Worm (Caenorhabditis elegans) whole organism, young adult: ENCODE data around the gene T13B5.9.

ENCODE experiments used
- C06A6.2 ChIP-seq: fragments of 200-800 bp; sonication (Bioruptor generic); conservative IDR thresholded peaks from 2 replicates; pipeline ENCODE4 v1.3.6; 2022; ENCODE audit warnings: missing genetic modification characterization, missing compliant biosample characterization
- Y53G8AR.9 ChIP-seq: fragments of 200-800 bp; sonication (Bioruptor generic); conservative IDR thresholded peaks from 2 replicates; pipeline ENCODE4 v1.3.6; 2022; ENCODE audit warnings: missing genetic modification reagents, missing genetic modification characterization, missing compliant biosample characterization
- akir-1 ChIP-seq: fragments of 200-800 bp; sonication (Bioruptor generic); optimal IDR thresholded peaks from 2 replicates; lab custom pipeline; 2018; ENCODE audit warnings: mild to moderate bottlenecking, missing genetic modification characterization, moderate library complexity, missing compliant biosample characterization
- ama-1 ChIP-seq, 3 experiments: fragments of 150-350 bp in 1 of 3; sonication (generic microtip) in 2 of 3; optimal IDR thresholded peaks; 2 replicates each; lab custom pipeline; 2014 to 2018; ENCODE audit warnings: missing biosample characterization in 2 of 3, missing genetic modification characterization in 2 of 3, missing genetic modification reagents in 2 of 3
- cebp-1 ChIP-seq, 2 experiments: fragments of 200-800 bp in 1 of 2; sonication (Bioruptor generic) in 1 of 2; sonication (generic microtip) in 1 of 2; IDR thresholded peaks in 1 of 2; optimal IDR thresholded peaks in 1 of 2; 2 replicates each; pipeline versions ENCODE4 v1.3.6 to Lab custom; 2017 to 2022; ENCODE audit warnings: missing compliant biosample characterization in 2 of 2, missing genetic modification characterization in 2 of 2, mild to moderate bottlenecking in 1 of 2, missing genetic modification reagents in 1 of 2, moderate library complexity in 1 of 2
- ekl-4 ChIP-seq: fragments of 200-800 bp; sonication (Bioruptor generic); IDR thresholded peaks from 2 replicates; pipeline ENCODE4 v1.3.6; 2022; ENCODE audit warnings: missing genetic modification reagents, missing genetic modification characterization, missing compliant biosample characterization
- snpc-1.1 ChIP-seq: sonication (generic microtip); optimal IDR thresholded peaks from 2 replicates; lab custom pipeline; 2017; ENCODE audit warnings: missing genetic modification characterization, mild to moderate bottlenecking, missing compliant biosample characterization, antibody characterized with exemption, moderate library complexity, missing genotype, missing genetic modification reagents; ENCODE audit not compliant: insufficient read depth

- TF ChIP-seq akir-1 (GFP tag; lab: Kevin White, UChicago) (no peak), C06A6.2 (no peak), snpc-1.1 (tag; lab: Kevin White, UChicago) (no peak), Y53G8AR.9 (GFP tag; lab: Robert Waterston, UW) (no peak), ekl-4 (GFP tag; lab: Robert Waterston, UW) (no peak), ama-1 (optimal IDR thresholded peaks at IDR 0.05; lab: Kevin White, UChicago) (no peak), ama-1 (GFP tag; optimal IDR thresholded peaks at IDR 0.05; lab: Kevin White, UChicago) (no peak), cebp-1 (GFP tag; IDR thresholded peaks at IDR 0.05; lab: Robert Waterston, UW) (no peak), cebp-1 (tag; optimal IDR thresholded peaks at IDR 0.05; lab: Kevin White, UChicago) (no peak)
Observed at ce11 chrII:1101413-1101812, 2.9 kb downstream of the T13B5.9 start.
